Fruit fly (Drosophila melanogaster): ENCODE measurements around the gene CG15482.

DNA sequence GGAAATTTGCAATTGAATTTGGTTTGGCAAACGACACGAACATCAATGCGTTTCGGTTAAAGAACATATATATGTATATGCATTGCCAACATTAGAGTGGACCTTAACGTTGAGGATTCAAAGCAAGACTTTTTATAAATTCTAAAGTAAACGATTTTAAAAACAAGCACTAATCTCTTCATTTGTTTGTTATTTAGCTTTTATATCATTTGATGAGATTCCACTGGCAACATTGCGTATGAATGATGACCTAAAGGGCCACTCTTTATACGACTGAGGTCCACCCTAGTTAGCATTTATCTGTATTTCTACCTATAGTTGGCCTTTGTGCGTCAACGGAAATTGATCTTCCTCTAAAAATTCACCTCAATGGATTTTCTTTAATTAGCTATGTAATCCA, 47.1 kb upstream of the CG15482 start:
- TF ChIP-seq D1 (tag; optimal IDR thresholded peaks at IDR 0.05) (no peak), CG34367 (tag; optimal IDR thresholded peaks at IDR 0.05) (no peak), CG9948 (tag; optimal IDR thresholded peaks at IDR 0.05) (no peak), Pif1A (GFP tag; optimal IDR thresholded peaks at IDR 0.05) (peak; percentile 26), CG8301 (tag; optimal IDR thresholded peaks at IDR 0.05) (peak; percentile 60)
